Fruit fly (Drosophila melanogaster) whole organism, prepupa: ENCODE results near the gene Dip-C.

ENCODE experiments used
- Blimp-1 ChIP-seq: fragments of 200-800 bp; sonication (Bioruptor generic); optimal IDR thresholded peaks from 3 replicates; lab custom pipeline; 2017; ENCODE audit warnings: missing biosample characterization, missing genetic modification characterization, mild to moderate bottlenecking, moderate library complexity, missing genetic modification reagents
- CG10631 ChIP-seq: fragments of 200-800 bp; sonication (Bioruptor generic); optimal IDR thresholded peaks from 2 replicates; lab custom pipeline; 2016; ENCODE audit warnings: missing biosample characterization, missing genetic modification characterization
- CG11294 ChIP-seq: fragments of 200-800 bp; sonication (Bioruptor generic); IDR thresholded peaks from 2 replicates; pipeline ENCODE4 v1.3.6; 2022; ENCODE audit warnings: missing biosample characterization, missing genetic modification characterization
- CG15336 ChIP-seq: fragments of 200-800 bp; sonication (Bioruptor generic); IDR thresholded peaks from 2 replicates; pipeline ENCODE4 v1.3.6; 2022; ENCODE audit warnings: missing biosample characterization, missing genetic modification characterization
- CG16779 ChIP-seq: fragments of 200-800 bp; sonication (Bioruptor generic); optimal IDR thresholded peaks from 3 replicates; lab custom pipeline; 2017; ENCODE audit warnings: missing biosample characterization, mild to moderate bottlenecking, missing genetic modification characterization
- CG3032 ChIP-seq: fragments of 200-800 bp; optimal IDR thresholded peaks from 2 replicates; lab custom pipeline; 2019; ENCODE audit warnings: missing biosample characterization, mild to moderate bottlenecking, missing genetic modification characterization, moderate library complexity
- CG31627 ChIP-seq: fragments of 200-800 bp; sonication (Bioruptor generic); optimal IDR thresholded peaks from 3 replicates; lab custom pipeline; 2016; ENCODE audit warnings: missing biosample characterization, missing genetic modification characterization
- CG32006 ChIP-seq: fragments of 200-800 bp; sonication (Bioruptor generic); optimal IDR thresholded peaks from 3 replicates; lab custom pipeline; 2017; ENCODE audit warnings: missing biosample characterization, mild to moderate bottlenecking, missing genetic modification characterization
- CG34406 ChIP-seq: fragments of 200-800 bp; sonication (Bioruptor generic); optimal IDR thresholded peaks from 3 replicates; lab custom pipeline; 2016; ENCODE audit warnings: missing biosample characterization, missing genetic modification characterization
- CG3919 ChIP-seq: fragments of 200-800 bp; sonication (Bioruptor generic); optimal IDR thresholded peaks from 3 replicates; lab custom pipeline; 2016; ENCODE audit warnings: missing biosample characterization, missing genetic modification characterization
- CG4318 ChIP-seq: fragments of 200-800 bp; sonication (Bioruptor generic); optimal IDR thresholded peaks from 3 replicates; lab custom pipeline; 2017; ENCODE audit warnings: missing biosample characterization, mild to moderate bottlenecking, missing genetic modification characterization
- CG6163 ChIP-seq: fragments of 200-800 bp; sonication (Bioruptor generic); IDR thresholded peaks from 3 replicates; pipeline ENCODE4 v1.3.6; 2022; ENCODE audit warnings: missing biosample characterization, missing genetic modification characterization
- CG6276 ChIP-seq: fragments of 200-800 bp; sonication (Bioruptor generic); optimal IDR thresholded peaks from 2 replicates; lab custom pipeline; 2017; ENCODE audit warnings: missing biosample characterization, mild to moderate bottlenecking, missing genetic modification characterization
- CG6808 ChIP-seq: fragments of 200-800 bp; sonication (Bioruptor generic); optimal IDR thresholded peaks from 3 replicates; lab custom pipeline; 2017; ENCODE audit warnings: missing biosample characterization, missing genetic modification characterization, mild to moderate bottlenecking, moderate library complexity, missing genetic modification reagents
- CG6854 ChIP-seq: fragments of 200-800 bp; sonication (Bioruptor generic); optimal IDR thresholded peaks from 2 replicates; lab custom pipeline; 2017; ENCODE audit warnings: missing biosample characterization, mild to moderate bottlenecking, missing genetic modification characterization
- CG8119 ChIP-seq: fragments of 200-800 bp; sonication (Bioruptor generic); IDR thresholded peaks from 3 replicates; pipeline ENCODE4 v1.3.6; 2022; ENCODE audit warnings: missing biosample characterization, missing genetic modification characterization
- Eip78C ChIP-seq: fragments of 200-800 bp; sonication (Bioruptor generic); peaks from one replicate; lab custom pipeline; 2016; ENCODE audit warnings: missing biosample characterization, missing genetic modification characterization
- Eip93F ChIP-seq: fragments of 200-800 bp; sonication (Bioruptor generic); optimal IDR thresholded peaks from 2 replicates; lab custom pipeline; 2016; ENCODE audit warnings: missing biosample characterization, mild to moderate bottlenecking, missing genetic modification characterization
- Ets21C ChIP-seq: fragments of 200-800 bp; sonication (Bioruptor generic); optimal IDR thresholded peaks from 3 replicates; lab custom pipeline; 2016; ENCODE audit warnings: missing biosample characterization, missing genetic modification characterization
- Gug ChIP-seq: fragments of 200-800 bp; sonication (Bioruptor generic); IDR thresholded peaks from 2 replicates; pipeline ENCODE4 v1.3.6; 2022; ENCODE audit warnings: missing biosample characterization, missing genetic modification characterization
- Hr38 ChIP-seq: sonication (Bioruptor generic); optimal IDR thresholded peaks from 2 replicates; lab custom pipeline; 2016; ENCODE audit warnings: missing biosample characterization, missing genetic modification characterization
- Hr39 ChIP-seq: fragments of 200-800 bp; sonication (Bioruptor generic); optimal IDR thresholded peaks from 2 replicates; lab custom pipeline; 2016; ENCODE audit warnings: missing biosample characterization, missing genetic modification characterization
- Lpt ChIP-seq: fragments of 200-800 bp; sonication (Bioruptor generic); optimal IDR thresholded peaks from 3 replicates; lab custom pipeline; 2016; ENCODE audit warnings: missing biosample characterization, missing genetic modification characterization
- Smox ChIP-seq: fragments of 200-800 bp; sonication (Bioruptor generic); optimal IDR thresholded peaks from 3 replicates; lab custom pipeline; 2016; ENCODE audit warnings: missing biosample characterization, missing genetic modification characterization
- Sox102F ChIP-seq: fragments of 200-800 bp; sonication (Bioruptor generic); optimal IDR thresholded peaks from 2 replicates; lab custom pipeline; 2016; ENCODE audit warnings: missing biosample characterization, mild to moderate bottlenecking, missing genetic modification characterization
- achi ChIP-seq: fragments of 200-800 bp; sonication (Bioruptor generic); optimal IDR thresholded peaks from 3 replicates; lab custom pipeline; 2016; ENCODE audit warnings: missing biosample characterization, missing genetic modification characterization
- cyc ChIP-seq: fragments of 200-800 bp; sonication (Bioruptor generic); optimal IDR thresholded peaks from 3 replicates; lab custom pipeline; 2016; ENCODE audit warnings: missing biosample characterization, missing genetic modification characterization
- dsx ChIP-seq: fragments of 200-800 bp; optimal IDR thresholded peaks from 3 replicates; lab custom pipeline; 2019; ENCODE audit warnings: missing biosample characterization, mild to moderate bottlenecking, missing genetic modification characterization, moderate library complexity; ENCODE audit not compliant: poor library complexity, severe bottlenecking
- eg ChIP-seq: fragments of 200-800 bp; sonication (Bioruptor generic); IDR thresholded peaks from 3 replicates; pipeline ENCODE4 v1.3.6; 2022; ENCODE audit warnings: missing biosample characterization, missing genetic modification characterization
- esn ChIP-seq: fragments of 200-800 bp; sonication (Bioruptor generic); optimal IDR thresholded peaks from 2 replicates; lab custom pipeline; 2016; ENCODE audit warnings: missing biosample characterization, mild to moderate bottlenecking, missing genetic modification characterization, moderate library complexity
- fd85E ChIP-seq: fragments of 200-800 bp; sonication (Bioruptor generic); optimal IDR thresholded peaks from 3 replicates; lab custom pipeline; 2016; ENCODE audit warnings: missing biosample characterization, missing genetic modification characterization
- fkh ChIP-seq: fragments of 200-800 bp; sonication (Bioruptor generic); optimal IDR thresholded peaks from 3 replicates; lab custom pipeline; 2017; ENCODE audit warnings: missing biosample characterization, mild to moderate bottlenecking, missing genetic modification characterization, moderate library complexity
- pdm3 ChIP-seq: fragments of 200-800 bp; sonication (Bioruptor generic); optimal IDR thresholded peaks from 3 replicates; lab custom pipeline; 2016; ENCODE audit warnings: missing biosample characterization, missing genetic modification characterization
- salr ChIP-seq, 2 experiments: fragments of 200-800 bp; sonication (Bioruptor generic); optimal IDR thresholded peaks; 3 replicates each; lab custom pipeline; 2016 to 2018; ENCODE audit warnings: missing biosample characterization in 2 of 2, missing genetic modification characterization in 2 of 2, mild to moderate bottlenecking in 1 of 2
- spab ChIP-seq: fragments of 200-800 bp; sonication (Bioruptor generic); optimal IDR thresholded peaks from 2 replicates; lab custom pipeline; 2017; ENCODE audit warnings: missing biosample characterization, mild to moderate bottlenecking, missing genetic modification characterization, missing genetic modification reagents
- ss ChIP-seq, 2 experiments: fragments of 200-800 bp; sonication (Bioruptor generic); optimal IDR thresholded peaks; 2 replicates in 1 of 2; 3 replicates in 1 of 2; lab custom pipeline; 2017 to 2018; ENCODE audit warnings: mild to moderate bottlenecking in 2 of 2, missing biosample characterization in 2 of 2, missing genetic modification characterization in 2 of 2, moderate library complexity in 1 of 2
- topi ChIP-seq: fragments of 200-800 bp; sonication (Bioruptor generic); optimal IDR thresholded peaks from 3 replicates; lab custom pipeline; 2016; ENCODE audit warnings: missing biosample characterization, missing genetic modification characterization
- vri ChIP-seq: fragments of 200-800 bp; sonication (Bioruptor generic); optimal IDR thresholded peaks from 3 replicates; lab custom pipeline; 2016; ENCODE audit warnings: missing biosample characterization, mild to moderate bottlenecking, missing genetic modification characterization

The Dip-C gene

DNA sequence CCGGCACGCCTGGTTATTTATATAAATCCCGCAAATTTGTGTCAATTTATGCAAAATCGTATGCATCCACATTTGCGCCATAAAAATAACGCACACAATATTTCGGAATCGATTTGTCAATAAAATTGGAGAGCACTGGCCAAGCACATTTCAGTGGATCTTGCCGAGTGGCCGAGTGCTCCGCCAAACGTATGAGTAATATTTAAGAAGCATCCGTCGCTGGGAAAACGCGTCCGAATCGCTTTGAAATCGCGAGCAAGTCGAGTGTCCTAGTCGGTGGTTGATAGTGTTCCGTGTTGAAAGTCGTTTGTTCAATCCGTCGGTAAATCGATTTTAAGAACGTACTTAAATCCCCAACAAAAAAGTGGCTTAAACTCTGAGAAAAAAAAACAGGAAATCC lies 26.6 kb downstream of the Dip-C start, which contains the start of gene CG33098:
Gene CG33098 (plus strand): TSS at position 224 of the 400 bp plus-strand sequence.
- TF ChIP-seq esn: no peak
- no peak for TF ChIP-seq eg (GFP tag; lab: Robert Waterston, UW)
- TF ChIP-seq CG34406: no peak
- no peak for TF ChIP-seq CG6854 (GFP tag; lab: Kevin White, UChicago)
- TF ChIP-seq Sox102F (GFP tag; lab: Kevin White, UChicago): no peak
- TF ChIP-seq CG6163 (GFP tag; lab: Robert Waterston, UW): no peak
- TF ChIP-seq fd85E (GFP tag; lab: Kevin White, UChicago): no peak
- no peak for TF ChIP-seq CG32006
- TF ChIP-seq cyc: no peak
- no peak for TF ChIP-seq Lpt (GFP tag; lab: Kevin White, UChicago)
- no peak for TF ChIP-seq Smox (GFP tag; lab: Kevin White, UChicago)
- no peak for TF ChIP-seq fkh (GFP tag; lab: Kevin White, UChicago)
- TF ChIP-seq Eip93F (GFP tag; lab: Kevin White, UChicago): no peak
- no peak for TF ChIP-seq CG3032 (tag; lab: Kevin White, UChicago)
- TF ChIP-seq Ets21C (GFP tag; lab: Kevin White, UChicago): no peak
- TF ChIP-seq CG8119 (GFP tag; lab: Robert Waterston, UW): no peak

- TF ChIP-seq Blimp-1 (GFP tag; lab: Kevin White, UChicago) (no peak), CG11294 (GFP tag; lab: Robert Waterston, UW) (no peak), achi (GFP tag; lab: Kevin White, UChicago) (no peak), salr (GFP tag; optimal IDR thresholded peaks at IDR 0.05; lab: Kevin White, UChicago) (no peak), CG6808 (GFP tag; lab: Kevin White, UChicago) (no peak), CG31627 (GFP tag; lab: Kevin White, UChicago) (no peak), CG6276 (GFP tag; lab: Kevin White, UChicago) (no peak), pdm3 (GFP tag; lab: Kevin White, UChicago) (no peak), CG10631 (GFP tag; lab: Kevin White, UChicago) (no peak)
These were observed 27.6 kb downstream of the Dip-C start, which contains the start of gene Sol1 for dm6 chr3R:12385949-12386348. Sol1 (plus strand) TSS chr3R:12386249.

- TF ChIP-seq CG15336 (GFP tag; lab: Robert Waterston, UW) (no peak), Gug (GFP tag; lab: Robert Waterston, UW) (no peak), CG16779 (tag; lab: Kevin White, UChicago) (no peak), pdm3 (GFP tag; lab: Kevin White, UChicago) (no peak), CG8119 (GFP tag; lab: Robert Waterston, UW) (no peak), Lpt (GFP tag; lab: Kevin White, UChicago) (peak; percentile 24), cyc (no peak), CG4318 (GFP tag; lab: Kevin White, UChicago) (no peak), CG31627 (GFP tag; lab: Kevin White, UChicago) (no peak), Hr39 (GFP tag; lab: Kevin White, UChicago) (no peak), salr (GFP tag; optimal IDR thresholded peaks at IDR 0.05; lab: Kevin White, UChicago) (no peak), eg (GFP tag; lab: Robert Waterston, UW) (0 out of 3 replicates have a peak, but pooled peaks have one; percentile 18)
These were observed 29.3 kb downstream of the Dip-C start for dm6 chr3R:12384274-12384673.

DNA sequence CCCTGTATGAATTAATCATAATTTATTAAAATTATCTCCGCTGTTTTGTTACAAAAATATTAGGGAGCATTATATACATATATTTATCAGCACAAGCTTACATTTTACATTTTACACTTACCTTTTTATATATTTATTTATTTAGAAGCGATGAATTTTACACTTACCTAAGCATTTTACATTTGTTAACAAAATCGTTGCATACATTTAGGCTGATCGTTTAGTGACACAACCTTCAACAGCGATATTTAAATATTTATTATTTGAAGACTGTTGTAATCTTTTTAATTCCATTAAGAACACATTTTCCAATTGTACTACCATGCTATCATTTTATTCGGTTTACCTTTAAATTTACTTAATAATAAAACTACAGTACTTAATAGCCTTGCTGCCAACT lies 29.8 kb downstream of the Dip-C start:
- TF ChIP-seq Lpt (GFP tag; lab: Kevin White, UChicago) (no peak), Eip78C (GFP tag; lab: Kevin White, UChicago) (peak; percentile 71), spab (no peak), vri (GFP tag; lab: Kevin White, UChicago) (no peak), CG3032 (tag; lab: Kevin White, UChicago) (no peak), fkh (GFP tag; lab: Kevin White, UChicago) (peak; percentile 73), Hr38 (GFP tag; lab: Kevin White, UChicago) (no peak), topi (GFP tag; lab: Kevin White, UChicago) (no peak), ss (GFP tag; optimal IDR thresholded peaks at IDR 0.05; lab: Kevin White, UChicago) (no peak), CG3919 (no peak), CG10631 (GFP tag; lab: Kevin White, UChicago) (no peak), dsx (GFP tag; lab: Kevin White, UChicago) (no peak), cyc (no peak)
